Worm (Caenorhabditis elegans): ENCODE measurements around the gene gldi-4.

gldi-4 gene

ce11 chrIV:7049672-7050206 lies 32.3 kb downstream of the gldi-4 start, which contains the start of gene nhr-105:
Gene nhr-105 (plus strand): TSS chrIV:7050156.
- TF ChIP-seq nhr-90 (tag; optimal IDR thresholded peaks at IDR 0.05; ENCODE audit: poor library complexity) (peak; percentile 71), nhr-76 (tag; optimal IDR thresholded peaks at IDR 0.05) (no peak), lsy-2 (tag; optimal IDR thresholded peaks at IDR 0.05) (peak; percentile 38 to 61), vab-15 (tag; optimal IDR thresholded peaks at IDR 0.05) (no peak), egl-27 (tag; optimal IDR thresholded peaks at IDR 0.05) (no peak), elt-2 (tag; optimal IDR thresholded peaks at IDR 0.05) (peak; percentile 70), aly-2 (tag; optimal IDR thresholded peaks at IDR 0.05) (no peak), mab-9 (GFP tag; IDR thresholded peaks at IDR 0.05) (no peak), nhr-237 (tag; optimal IDR thresholded peaks at IDR 0.05) (peak; percentile 26), irx-1 (tag; optimal IDR thresholded peaks at IDR 0.05) (no peak), dpl-1 (GFP tag; optimal IDR thresholded peaks at IDR 0.05) (peak in 2 of 3 experiments; percentile 18 to 21), fos-1 (tag; optimal IDR thresholded peaks at IDR 0.05) (peak; percentile 82), lin-15B (tag; optimal IDR thresholded peaks at IDR 0.05) (no peak), mep-1 (tag; optimal IDR thresholded peaks at IDR 0.05) (peak; percentile 44), sox-4 (tag; optimal IDR thresholded peaks at IDR 0.05) (no peak), F16B12.6 (tag; optimal IDR thresholded peaks at IDR 0.05) (no peak), hpl-2 (GFP tag; optimal IDR thresholded peaks at IDR 0.05) (peak; percentile 22), ama-1 (optimal IDR thresholded peaks at IDR 0.05) (no peak), nhr-84 (tag; optimal IDR thresholded peaks at IDR 0.05) (no peak), nhr-77 (tag; optimal IDR thresholded peaks at IDR 0.05) (no peak), zag-1 (tag; optimal IDR thresholded peaks at IDR 0.05) (no peak), skn-1 (tag; optimal IDR thresholded peaks at IDR 0.05) (peak; percentile 25), blmp-1 (tag; optimal IDR thresholded peaks at IDR 0.05) (peak; percentile 42), unc-130 (tag; optimal IDR thresholded peaks at IDR 0.05) (no peak), nhr-12 (tag; optimal IDR thresholded peaks at IDR 0.05) (no peak), nhr-85 (tag) (peak; percentile 96), unc-98 (GFP tag; IDR thresholded peaks at IDR 0.05) (no peak), lin-35 (GFP tag; optimal IDR thresholded peaks at IDR 0.05) (peak in 1 of 2 experiments; percentile 76), lir-3 (tag; optimal IDR thresholded peaks at IDR 0.05; ENCODE audit: poor library complexity) (peak; percentile 34), ceh-88 (GFP tag; IDR thresholded peaks at IDR 0.05) (no peak), hlh-4 (tag; optimal IDR thresholded peaks at IDR 0.05) (no peak), C04F5.9 (tag; optimal IDR thresholded peaks at IDR 0.05) (no peak), isw-1 (GFP tag; IDR thresholded peaks at IDR 0.05) (no peak), fkh-4 (tag; optimal IDR thresholded peaks at IDR 0.05; ENCODE audit: borderline replicate concordance) (no peak), fkh-10 (GFP tag; optimal IDR thresholded peaks at IDR 0.05) (no peak), nhr-20 (tag; optimal IDR thresholded peaks at IDR 0.05) (peak; percentile 88), mdl-1 (tag; optimal IDR thresholded peaks at IDR 0.05) (peak in 1 of 2 experiments; percentile 6), swsn-7 (tag; optimal IDR thresholded peaks at IDR 0.05) (peak; percentile 42), tbx-2 (tag; optimal IDR thresholded peaks at IDR 0.05) (peak; percentile 62), nhr-47 (tag; optimal IDR thresholded peaks at IDR 0.05) (peak; percentile 73), egl-13 (tag; optimal IDR thresholded peaks at IDR 0.05) (no peak), nhr-11 (tag; optimal IDR thresholded peaks at IDR 0.05) (no peak), xbp-1 (tag; optimal IDR thresholded peaks at IDR 0.05) (peak; percentile 9), grh-1 (GFP tag; IDR thresholded peaks at IDR 0.05) (peak; percentile 73), sup-37 (GFP tag; optimal IDR thresholded peaks at IDR 0.05) (peak; percentile 36), nhr-71 (tag; optimal IDR thresholded peaks at IDR 0.05) (peak; percentile 88), unc-86 (tag; optimal IDR thresholded peaks at IDR 0.05) (no peak), hlh-17 (GFP tag; optimal IDR thresholded peaks at IDR 0.05; ENCODE audit: borderline replicate concordance) (no peak), ets-5 (GFP tag; IDR thresholded peaks at IDR 0.05) (no peak), aha-1 (tag; optimal IDR thresholded peaks at IDR 0.05) (no peak), elt-3 (tag; optimal IDR thresholded peaks at IDR 0.05) (peak in 4 of 6 experiments; percentile 23 to 71 (median 65)), mef-2 (tag; optimal IDR thresholded peaks at IDR 0.05) (no peak), unc-30 (tag; optimal IDR thresholded peaks at IDR 0.05) (no peak), efl-3 (GFP tag; optimal IDR thresholded peaks at IDR 0.05) (no peak)
